Worm (Caenorhabditis elegans) whole organism, young adult: Measurements from ENCODE around the gene H41C03.3.

Source experiments
- B0035.1 ChIP-seq: sonication (generic microtip); optimal IDR thresholded peaks from 2 replicates; lab custom pipeline; 2016; ENCODE audit warnings: missing genetic modification characterization, mild to moderate bottlenecking, missing compliant biosample characterization, missing genotype, missing genetic modification reagents
- B0261.1 ChIP-seq: sonication (generic microtip); optimal IDR thresholded peaks from 2 replicates; lab custom pipeline; 2016; ENCODE audit warnings: mild to moderate bottlenecking, missing genetic modification characterization, moderate library complexity, missing compliant biosample characterization
- F37B4.10 ChIP-seq: fragments of 200-800 bp; sonication (Bioruptor generic); IDR thresholded peaks from 2 replicates; pipeline ENCODE4 v1.3.6; 2022; ENCODE audit warnings: missing genetic modification characterization, missing compliant biosample characterization
- F52B5.7 ChIP-seq: sonication (generic microtip); optimal IDR thresholded peaks from 2 replicates; lab custom pipeline; 2016; ENCODE audit warnings: mild to moderate bottlenecking, missing genetic modification characterization, missing compliant biosample characterization
- F57C9.4 ChIP-seq: sonication (generic microtip); optimal IDR thresholded peaks from 2 replicates; lab custom pipeline; 2017; ENCODE audit warnings: mild to moderate bottlenecking, missing genetic modification characterization, missing compliant biosample characterization
- K11D2.4 ChIP-seq: fragments of 200-800 bp; sonication (Bioruptor generic); IDR thresholded peaks from 2 replicates; pipeline ENCODE4 v1.3.6; 2022; ENCODE audit warnings: missing genetic modification reagents, missing genetic modification characterization, missing compliant biosample characterization
- Y79H2A.3 ChIP-seq: fragments of 200-800 bp; sonication (Bioruptor generic); conservative IDR thresholded peaks from 2 replicates; pipeline ENCODE4 v1.3.6; 2022; ENCODE audit warnings: missing genetic modification reagents, missing genetic modification characterization, missing compliant biosample characterization
- ZK185.1 ChIP-seq: sonication (generic microtip); optimal IDR thresholded peaks from 2 replicates; lab custom pipeline; 2016; ENCODE audit warnings: mild to moderate bottlenecking, missing genetic modification characterization, missing compliant biosample characterization; ENCODE audit not compliant: poor library complexity, severe bottlenecking
- akir-1 ChIP-seq: fragments of 200-800 bp; sonication (Bioruptor generic); optimal IDR thresholded peaks from 2 replicates; lab custom pipeline; 2018; ENCODE audit warnings: mild to moderate bottlenecking, missing genetic modification characterization, moderate library complexity, missing compliant biosample characterization
- bed-2 ChIP-seq: fragments of 200-800 bp; sonication (Bioruptor generic); IDR thresholded peaks from 2 replicates; pipeline ENCODE4 v1.3.6; 2022; ENCODE audit warnings: missing genetic modification reagents, missing genetic modification characterization, missing compliant biosample characterization
- egl-44 ChIP-seq: fragments of 200-800 bp; sonication (Bioruptor generic); IDR thresholded peaks from 2 replicates; pipeline ENCODE4 v1.3.6; 2022; ENCODE audit warnings: missing genetic modification reagents, missing genetic modification characterization, missing compliant biosample characterization
- egrh-3 ChIP-seq: fragments of 200-800 bp; sonication (Bioruptor generic); IDR thresholded peaks from 2 replicates; pipeline ENCODE4 v1.3.6; 2022; ENCODE audit warnings: missing genetic modification reagents, missing genetic modification characterization, missing compliant biosample characterization
- ekl-4 ChIP-seq: fragments of 200-800 bp; sonication (Bioruptor generic); IDR thresholded peaks from 2 replicates; pipeline ENCODE4 v1.3.6; 2022; ENCODE audit warnings: missing genetic modification reagents, missing genetic modification characterization, missing compliant biosample characterization
- fkh-3 ChIP-seq: sonication (generic microtip); optimal IDR thresholded peaks from 2 replicates; lab custom pipeline; 2016; ENCODE audit warnings: mild to moderate bottlenecking, missing genetic modification characterization, missing compliant biosample characterization
- hlh-26 ChIP-seq: fragments of 200-800 bp; sonication (Bioruptor generic); conservative IDR thresholded peaks from 2 replicates; pipeline ENCODE4 v1.3.6; 2022; ENCODE audit warnings: missing genetic modification reagents, missing genetic modification characterization, missing compliant biosample characterization
- lag-1 ChIP-seq: fragments of 200-800 bp; sonication (Bioruptor generic); IDR thresholded peaks from 2 replicates; pipeline ENCODE4 v1.3.6; 2022; ENCODE audit warnings: missing genetic modification reagents, missing genetic modification characterization, missing compliant biosample characterization
- lin-35 ChIP-seq, 3 experiments: fragments of 150-350 bp in 2 of 3; sonication (generic microtip) in 1 of 3; optimal IDR thresholded peaks; 2 replicates each; lab custom pipeline; 2014 to 2018; ENCODE audit warnings: missing biosample characterization in 3 of 3, missing genetic modification characterization in 3 of 3, missing genetic modification reagents in 3 of 3
- madf-10 ChIP-seq: sonication (generic microtip); optimal IDR thresholded peaks from 2 replicates; lab custom pipeline; 2016; ENCODE audit warnings: mild to moderate bottlenecking, missing genetic modification characterization, missing compliant biosample characterization
- madf-6 ChIP-seq: fragments of 200-800 bp; sonication (Bioruptor generic); IDR thresholded peaks from 2 replicates; pipeline ENCODE4 v1.3.6; 2022; ENCODE audit warnings: missing genetic modification reagents, missing genetic modification characterization, missing compliant biosample characterization
- mcd-1 ChIP-seq: fragments of 200-800 bp; sonication (Bioruptor generic); IDR thresholded peaks from 2 replicates; pipeline ENCODE4 v1.3.6; 2022; ENCODE audit warnings: missing genetic modification reagents, missing genetic modification characterization, missing compliant biosample characterization
- mxl-1 ChIP-seq: sonication (generic microtip); optimal IDR thresholded peaks from 2 replicates; lab custom pipeline; 2016; ENCODE audit warnings: missing genetic modification characterization, missing compliant biosample characterization
- nfya-2 ChIP-seq: fragments of 200-800 bp; sonication (Bioruptor generic); IDR thresholded peaks from 2 replicates; pipeline ENCODE4 v1.3.6; 2022; ENCODE audit warnings: missing genetic modification reagents, missing genetic modification characterization, missing compliant biosample characterization
- nfyb-1 ChIP-seq: fragments of 200-800 bp; sonication (Bioruptor generic); IDR thresholded peaks from 2 replicates; pipeline ENCODE4 v1.3.6; 2022; ENCODE audit warnings: missing genetic modification reagents, missing genetic modification characterization, missing compliant biosample characterization
- nhr-80 ChIP-seq: sonication (generic microtip); optimal IDR thresholded peaks from 2 replicates; lab custom pipeline; 2016; ENCODE audit warnings: missing genetic modification characterization, missing compliant biosample characterization
- pha-4 ChIP-seq: fragments of 150-350 bp; sonication (generic microtip); optimal IDR thresholded peaks from 2 replicates; lab custom pipeline; 2014; ENCODE audit warnings: missing biosample characterization, missing genetic modification reagents, missing genetic modification characterization
- rec-8 ChIP-seq, 2 experiments: sonication (generic microtip); optimal IDR thresholded peaks; 2 replicates each; lab custom pipeline; 2016; ENCODE audit warnings: mild to moderate bottlenecking in 2 of 2, missing genetic modification characterization in 2 of 2, missing genetic modification reagents in 2 of 2, missing genotype in 2 of 2, missing biosample characterization in 1 of 2, missing compliant biosample characterization in 1 of 2, moderate library complexity in 1 of 2
- rpc-1 ChIP-seq, 2 experiments: fragments of 150-350 bp in 1 of 2; sonication (generic microtip) in 1 of 2; optimal IDR thresholded peaks; 2 replicates each; lab custom pipeline; 2014 to 2018; ENCODE audit warnings: missing biosample characterization in 1 of 2, missing genetic modification characterization in 1 of 2, missing genetic modification reagents in 1 of 2, missing genotype in 1 of 2
- snpc-1.1 ChIP-seq: sonication (generic microtip); optimal IDR thresholded peaks from 2 replicates; lab custom pipeline; 2017; ENCODE audit warnings: missing genetic modification characterization, mild to moderate bottlenecking, missing compliant biosample characterization, antibody characterized with exemption, moderate library complexity, missing genotype, missing genetic modification reagents; ENCODE audit not compliant: insufficient read depth
- snpc-3.4 ChIP-seq: sonication (generic microtip); optimal IDR thresholded peaks from 2 replicates; lab custom pipeline; 2017; ENCODE audit warnings: missing genetic modification characterization, mild to moderate bottlenecking, missing compliant biosample characterization, antibody characterized with exemption, moderate library complexity, missing genotype, missing genetic modification reagents
- tbx-9 ChIP-seq: sonication (generic microtip); optimal IDR thresholded peaks from 2 replicates; lab custom pipeline; 2016; ENCODE audit warnings: borderline replicate concordance, missing genetic modification characterization, inconsistent platforms, missing compliant biosample characterization
- unc-62 ChIP-seq: fragments of 150-350 bp; optimal IDR thresholded peaks from 2 replicates; lab custom pipeline; 2014; ENCODE audit warnings: missing biosample characterization, missing genetic modification reagents, missing genetic modification characterization
- zfh-2 ChIP-seq: fragments of 200-800 bp; sonication (Bioruptor generic); conservative IDR thresholded peaks from 2 replicates; pipeline ENCODE4 v1.3.6; 2022; ENCODE audit warnings: missing genetic modification reagents, missing genetic modification characterization, missing compliant biosample characterization
- ztf-25 ChIP-seq: fragments of 200-800 bp; sonication (Bioruptor generic); IDR thresholded peaks from 2 replicates; pipeline ENCODE4 v1.3.6; 2022; ENCODE audit warnings: missing genetic modification reagents, missing genetic modification characterization, missing compliant biosample characterization
- ztf-6 ChIP-seq: fragments of 200-800 bp; sonication (Bioruptor generic); IDR thresholded peaks from 2 replicates; pipeline ENCODE4 v1.3.6; 2022; ENCODE audit warnings: missing genetic modification reagents, missing genetic modification characterization, missing compliant biosample characterization

Gene H41C03.3

DNA sequence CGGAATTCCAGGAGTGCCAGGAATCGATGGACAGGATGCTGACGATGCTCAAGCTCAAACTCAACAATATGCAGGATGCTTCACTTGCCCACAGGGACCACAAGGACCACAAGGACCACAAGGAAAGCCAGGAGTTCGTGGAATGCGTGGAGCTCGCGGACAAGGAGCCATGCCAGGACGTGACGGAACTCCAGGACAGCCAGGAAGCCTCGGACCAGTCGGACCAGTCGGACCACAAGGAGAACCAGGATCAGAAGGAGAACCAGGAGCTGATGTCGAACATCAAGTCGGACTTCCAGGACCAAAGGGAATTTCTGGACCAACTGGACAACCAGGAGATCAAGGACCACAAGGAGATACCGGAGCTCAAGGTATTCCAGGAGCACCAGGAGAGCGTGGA is 14.2 kb upstream of the H41C03.3 start:
- TF ChIP-seq rpc-1 (optimal IDR thresholded peaks at IDR 0.05; lab: Kevin White, UChicago) (no peak), rpc-1 (tag; optimal IDR thresholded peaks at IDR 0.05; lab: Kevin White, UChicago) (no peak), zfh-2 (GFP tag; lab: Robert Waterston, UW) (peak; percentile 82), egrh-3 (GFP tag; lab: Robert Waterston, UW) (peak; percentile 57; the same call in 1 of the 2 replicates)

DNA sequence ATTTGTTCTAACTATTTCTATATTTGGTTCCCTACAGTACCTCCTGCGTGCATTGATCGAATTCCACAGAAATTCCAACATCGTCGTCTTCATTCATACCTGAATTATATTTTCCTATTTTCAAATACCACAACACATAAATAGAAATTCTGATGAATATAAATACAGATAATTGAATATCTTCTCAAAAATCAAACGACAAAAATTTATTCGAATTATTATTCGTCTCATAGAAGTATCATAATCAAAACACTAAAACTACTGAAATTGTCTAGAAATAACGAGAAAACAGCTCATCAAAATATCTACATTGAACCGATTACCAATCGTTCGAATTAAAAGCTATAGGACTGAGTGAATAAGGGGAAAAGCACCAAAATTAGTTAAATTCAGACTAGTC is 12.4 kb upstream of the H41C03.3 start, which contains the start of gene gtap-1:
Gene gtap-1 (minus strand): TSS at position 101 of the 400 bp plus-strand sequence.
- TF ChIP-seq mxl-1 (tag; lab: Kevin White, UChicago), result no peak
- TF ChIP-seq B0035.1 (tag; lab: Kevin White, UChicago), result no peak
- no peak for TF ChIP-seq fkh-3 (tag; lab: Kevin White, UChicago)
- no peak for TF ChIP-seq pha-4 (tag; lab: Kevin White, UChicago)
- TF ChIP-seq ztf-6 (GFP tag; lab: Robert Waterston, UW), result no peak
- TF ChIP-seq snpc-1.1, result no peak
- TF ChIP-seq akir-1 (GFP tag; lab: Kevin White, UChicago), result no peak
- no peak for TF ChIP-seq ZK185.1 (tag; lab: Kevin White, UChicago)
- no peak for TF ChIP-seq nfyb-1 (GFP tag; lab: Robert Waterston, UW)
- no peak for TF ChIP-seq ekl-4
- TF ChIP-seq tbx-9 (tag; lab: Kevin White, UChicago), result no peak
- no peak for TF ChIP-seq mcd-1 (GFP tag; lab: Robert Waterston, UW)
- TF ChIP-seq B0261.1 (tag; lab: Kevin White, UChicago), result no peak
- TF ChIP-seq F52B5.7 (tag; lab: Kevin White, UChicago), result no peak
- no peak for TF ChIP-seq nfya-2 (GFP tag; lab: Robert Waterston, UW)
- no peak for TF ChIP-seq rec-8 (tag; optimal IDR thresholded peaks at IDR 0.05; lab: Kevin White, UChicago)
- TF ChIP-seq egl-44 (GFP tag; lab: Robert Waterston, UW), result no peak
- no peak for TF ChIP-seq F37B4.10 (GFP tag; lab: Robert Waterston, UW)

DNA sequence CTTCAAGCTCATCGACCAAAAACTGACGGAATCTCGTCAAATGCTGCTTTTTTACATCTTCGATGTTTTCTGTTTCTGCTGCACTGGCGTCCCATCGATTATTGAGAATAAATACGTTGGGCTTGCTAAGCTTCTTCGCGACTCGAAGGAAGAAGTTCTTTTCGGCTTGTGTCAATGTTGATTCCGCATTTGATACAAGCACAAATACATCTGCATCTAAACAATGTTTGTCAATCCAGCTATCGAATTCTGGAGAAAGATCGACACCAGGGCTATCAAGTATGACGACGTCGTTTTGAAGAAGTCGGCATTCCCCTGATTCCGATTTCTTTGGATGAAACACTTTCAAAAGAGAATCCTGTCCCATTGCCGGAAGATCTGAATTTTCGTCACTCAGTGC is 10.4 kb upstream of the H41C03.3 start:
- no peak for TF ChIP-seq bed-2 (GFP tag; lab: Robert Waterston, UW)
- TF ChIP-seq pha-4 (tag; lab: Kevin White, UChicago), result no peak
- no peak for TF ChIP-seq madf-10 (tag; lab: Kevin White, UChicago)
- TF ChIP-seq nhr-80 (tag; lab: Kevin White, UChicago), result no peak
- no peak for TF ChIP-seq ztf-25 (GFP tag; lab: Robert Waterston, UW)
- TF ChIP-seq snpc-3.4 (tag; lab: Kevin White, UChicago), result no peak
- TF ChIP-seq lag-1 (GFP tag; lab: Robert Waterston, UW), result no peak
- no peak for TF ChIP-seq Y79H2A.3 (GFP tag; lab: Robert Waterston, UW)
- no peak for TF ChIP-seq unc-62 (GFP tag; lab: Kevin White, UChicago)
- TF ChIP-seq F57C9.4 (tag; lab: Kevin White, UChicago), result no peak
- no peak for TF ChIP-seq madf-6
- no peak for TF ChIP-seq B0035.1 (tag; lab: Kevin White, UChicago)
- no peak for TF ChIP-seq K11D2.4 (GFP tag; lab: Robert Waterston, UW)
- no peak for TF ChIP-seq lin-35 (GFP tag; optimal IDR thresholded peaks at IDR 0.05; lab: Kevin White, UChicago)
- no peak for TF ChIP-seq hlh-26 (GFP tag; lab: Robert Waterston, UW)
